Worm (Caenorhabditis elegans): ENCODE results near the gene arl-5.

- TF ChIP-seq sox-4 (tag; optimal IDR thresholded peaks at IDR 0.05), result no peak
- no peak for TF ChIP-seq odd-2 (tag; optimal IDR thresholded peaks at IDR 0.05)
- TF ChIP-seq F13H6.1 (tag; optimal IDR thresholded peaks at IDR 0.05), result no peak
- TF ChIP-seq rnt-1 (tag; optimal IDR thresholded peaks at IDR 0.05), result no peak
- no peak for TF ChIP-seq nhr-11 (tag; optimal IDR thresholded peaks at IDR 0.05)
- TF ChIP-seq pax-1 (tag; optimal IDR thresholded peaks at IDR 0.05), result no peak
- TF ChIP-seq ama-1 (optimal IDR thresholded peaks at IDR 0.05), result no peak
- no peak for TF ChIP-seq K09A11.1 (tag; optimal IDR thresholded peaks at IDR 0.05; ENCODE audit: insufficient read depth)
- no peak for TF ChIP-seq ceh-45 (GFP tag; IDR thresholded peaks at IDR 0.05)
- TF ChIP-seq tbx-2 (tag; optimal IDR thresholded peaks at IDR 0.05), result no peak
- no peak for TF ChIP-seq hlh-13 (GFP tag; optimal IDR thresholded peaks at IDR 0.05)
- TF ChIP-seq pha-4 (tag; optimal IDR thresholded peaks at IDR 0.05), result no peak
- no peak for TF ChIP-seq ztf-16 (tag; optimal IDR thresholded peaks at IDR 0.05)
- TF ChIP-seq pqm-1 (tag; optimal IDR thresholded peaks at IDR 0.05), result no peak
Measured at ce11 chrIII:9848603-9849002, 25.6 kb downstream of the arl-5 start.

Data from whole organism, late embryonic.